Worm (Caenorhabditis elegans) whole organism, mixed stage, embryonic: Measurements from ENCODE around the gene del-5.

Experiments
- M03D4.4 ChIP-seq: sonication (generic microtip); optimal IDR thresholded peaks from 2 replicates; lab custom pipeline; 2017; ENCODE audit warnings: mild to moderate bottlenecking, missing genetic modification characterization, missing compliant biosample characterization
- ceh-83 ChIP-seq: fragments of 200-800 bp; sonication (Bioruptor generic); optimal IDR thresholded peaks from 2 replicates; lab custom pipeline; 2018; ENCODE audit warnings: mild to moderate bottlenecking, missing genetic modification characterization, missing compliant biosample characterization
- ces-1 ChIP-seq: fragments of 150-350 bp; optimal IDR thresholded peaks from 2 replicates; lab custom pipeline; 2014; ENCODE audit warnings: missing biosample characterization, missing genetic modification reagents, missing genetic modification characterization
- cnd-1 ChIP-seq: fragments of 200-800 bp; sonication (Bioruptor generic); optimal IDR thresholded peaks from 2 replicates; lab custom pipeline; 2018; ENCODE audit warnings: mild to moderate bottlenecking, missing genetic modification characterization, missing compliant biosample characterization
- elt-1 ChIP-seq: sonication (generic microtip); optimal IDR thresholded peaks from 2 replicates; lab custom pipeline; 2017; ENCODE audit warnings: missing genetic modification characterization, mild to moderate bottlenecking, missing compliant biosample characterization, antibody characterized with exemption, moderate library complexity, borderline replicate concordance; ENCODE audit not compliant: insufficient read depth
- elt-3 ChIP-seq: fragments of 150-350 bp; optimal IDR thresholded peaks from 2 replicates; lab custom pipeline; 2014; ENCODE audit warnings: missing biosample characterization, missing genetic modification characterization
- flh-1 ChIP-seq: fragments of 200-800 bp; sonication (Bioruptor generic); optimal IDR thresholded peaks from 2 replicates; lab custom pipeline; 2018; ENCODE audit warnings: mild to moderate bottlenecking, missing genetic modification characterization, moderate library complexity, missing compliant biosample characterization
- ham-2 ChIP-seq: fragments of 200-800 bp; sonication (Bioruptor generic); optimal IDR thresholded peaks from 2 replicates; lab custom pipeline; 2018; ENCODE audit warnings: mild to moderate bottlenecking, missing genetic modification characterization, missing compliant biosample characterization
- hlh-1 ChIP-seq: fragments of 150-350 bp; optimal IDR thresholded peaks from 2 replicates; lab custom pipeline; 2014; ENCODE audit warnings: missing biosample characterization, missing genetic modification reagents, missing genetic modification characterization
- lin-13 ChIP-seq: fragments of 150-350 bp; optimal IDR thresholded peaks from 2 replicates; lab custom pipeline; 2014; ENCODE audit warnings: missing biosample characterization, missing genetic modification characterization
- lin-32 ChIP-seq: fragments of 200-800 bp; sonication (Bioruptor generic); optimal IDR thresholded peaks from 2 replicates; lab custom pipeline; 2018; ENCODE audit warnings: mild to moderate bottlenecking, missing genetic modification characterization, missing compliant biosample characterization
- lsy-2 ChIP-seq: fragments of 150-350 bp; optimal IDR thresholded peaks from 2 replicates; lab custom pipeline; 2014; ENCODE audit warnings: missing biosample characterization, missing genetic modification characterization
- mab-5 ChIP-seq: fragments of 150-350 bp; optimal IDR thresholded peaks from 2 replicates; lab custom pipeline; 2014; ENCODE audit warnings: missing biosample characterization, missing genetic modification characterization
- mep-1 ChIP-seq: fragments of 150-350 bp; optimal IDR thresholded peaks from 2 replicates; lab custom pipeline; 2017; ENCODE audit warnings: missing biosample characterization, missing genetic modification reagents, missing genetic modification characterization, inconsistent platforms
- mls-2 ChIP-seq: sonication (generic microtip); optimal IDR thresholded peaks from 2 replicates; lab custom pipeline; 2016; ENCODE audit warnings: mild to moderate bottlenecking, missing genetic modification characterization, moderate library complexity, missing compliant biosample characterization
- nhr-12 ChIP-seq: fragments of 150-350 bp; optimal IDR thresholded peaks from 2 replicates; lab custom pipeline; 2014; ENCODE audit warnings: missing biosample characterization, missing genetic modification characterization
- nhr-2 ChIP-seq: fragments of 150-350 bp; optimal IDR thresholded peaks from 2 replicates; lab custom pipeline; 2014; ENCODE audit warnings: missing biosample characterization, missing genetic modification characterization
- nhr-237 ChIP-seq: fragments of 150-350 bp; optimal IDR thresholded peaks from 2 replicates; lab custom pipeline; 2014; ENCODE audit warnings: missing biosample characterization, missing genetic modification characterization
- nhr-28 ChIP-seq: fragments of 150-350 bp; optimal IDR thresholded peaks from 2 replicates; lab custom pipeline; 2014; ENCODE audit warnings: missing biosample characterization, missing genetic modification characterization
- nhr-76 ChIP-seq: sonication (generic microtip); optimal IDR thresholded peaks from 2 replicates; lab custom pipeline; 2017; ENCODE audit warnings: missing biosample characterization, missing genetic modification characterization
- sem-2 ChIP-seq: fragments of 200-800 bp; sonication (Bioruptor generic); optimal IDR thresholded peaks from 2 replicates; lab custom pipeline; 2018; ENCODE audit warnings: mild to moderate bottlenecking, missing genetic modification characterization, missing compliant biosample characterization
- snpc-4 ChIP-seq: fragments of 150-350 bp; optimal IDR thresholded peaks from 2 replicates; lab custom pipeline; 2014; ENCODE audit warnings: missing biosample characterization, missing genetic modification characterization
- sptf-1 ChIP-seq: sonication (generic microtip); optimal IDR thresholded peaks from 2 replicates; lab custom pipeline; 2017; ENCODE audit warnings: mild to moderate bottlenecking, missing genetic modification characterization, moderate library complexity, missing compliant biosample characterization
- tbx-8 ChIP-seq: fragments of 200-800 bp; sonication (Bioruptor generic); optimal IDR thresholded peaks from 2 replicates; lab custom pipeline; 2018; ENCODE audit warnings: mild to moderate bottlenecking, missing genetic modification characterization, moderate library complexity, missing compliant biosample characterization
- unc-120 ChIP-seq: sonication (generic microtip); optimal IDR thresholded peaks from 2 replicates; lab custom pipeline; 2017; ENCODE audit warnings: missing genetic modification characterization, missing compliant biosample characterization; ENCODE audit not compliant: poor library complexity, severe bottlenecking
- unc-39 ChIP-seq: fragments of 150-350 bp; optimal IDR thresholded peaks from 2 replicates; lab custom pipeline; 2014; ENCODE audit warnings: missing biosample characterization, missing genetic modification characterization
- unc-62 ChIP-seq: fragments of 150-350 bp; optimal IDR thresholded peaks from 2 replicates; lab custom pipeline; 2014; ENCODE audit warnings: missing biosample characterization, missing genetic modification reagents, missing genetic modification characterization
- zip-8 ChIP-seq: fragments of 150-350 bp; optimal IDR thresholded peaks from 2 replicates; lab custom pipeline; 2014; ENCODE audit warnings: missing biosample characterization, missing genetic modification characterization

The del-5 gene

ce11 chrX:11008954-11009353, 973 bp upstream of the del-5 start, which contains the start of gene ttr-31:
ttr-31 (minus strand) TSS chrX:11009054.
- TF ChIP-seq mep-1 (tag; lab: Kevin White, UChicago) (no peak), M03D4.4 (tag; lab: Kevin White, UChicago) (no peak), nhr-237 (no peak), flh-1 (GFP tag; lab: Kevin White, UChicago) (no peak), mls-2 (tag; lab: Kevin White, UChicago) (no peak), lin-32 (GFP tag; lab: Kevin White, UChicago) (no peak), lin-13 (tag; lab: Kevin White, UChicago) (no peak), unc-62 (GFP tag; lab: Kevin White, UChicago) (no peak), ceh-83 (no peak), ces-1 (GFP tag; lab: Kevin White, UChicago) (no peak), hlh-1 (tag; lab: Kevin White, UChicago) (no peak), ham-2 (GFP tag; lab: Kevin White, UChicago) (no peak), nhr-2 (no peak)

- TF ChIP-seq nhr-12 (tag; lab: Kevin White, UChicago) = no peak
- TF ChIP-seq lsy-2 (tag; lab: Kevin White, UChicago) = no peak
- TF ChIP-seq sem-2 (GFP tag; lab: Kevin White, UChicago) = no peak
- TF ChIP-seq, all 35 proteins: peak for 0
Observed at ce11 chrX:11007393-11007792, 588 bp downstream of the del-5 start.

ce11 chrX:11003701-11004100, 4.3 kb downstream of the del-5 start:
- no peak for TF ChIP-seq mls-2 (tag; lab: Kevin White, UChicago)
- peak; percentile 69 for TF ChIP-seq ham-2 (GFP tag; lab: Kevin White, UChicago)
- no peak for TF ChIP-seq nhr-28 (tag; lab: Kevin White, UChicago)
- TF ChIP-seq flh-1 (GFP tag; lab: Kevin White, UChicago) = no peak

- TF ChIP-seq nhr-2 (no peak), sem-2 (GFP tag; lab: Kevin White, UChicago) (no peak), cnd-1 (tag; lab: Kevin White, UChicago) (no peak)
Observed at ce11 chrX:11001750-11002149, 6.2 kb downstream of the del-5 start, which contains the start of gene col-177. col-177 (minus strand) TSS chrX:11001850.

ce11 chrX:10999176-10999575, 8.8 kb downstream of the del-5 start, which contains the start of gene F59F3.6:
F59F3.6 (minus strand) TSS chrX:10999276.
- TF ChIP-seq snpc-4 (tag; lab: Kevin White, UChicago) = no peak
- TF ChIP-seq mab-5 (tag; lab: Kevin White, UChicago) = no peak
- TF ChIP-seq zip-8 (tag; lab: Kevin White, UChicago) = no peak
- TF ChIP-seq lsy-2 (tag; lab: Kevin White, UChicago) = no peak
- TF ChIP-seq flh-1 (GFP tag; lab: Kevin White, UChicago) = no peak
- TF ChIP-seq ces-1 (GFP tag; lab: Kevin White, UChicago) = no peak
- TF ChIP-seq nhr-2 = no peak
- TF ChIP-seq sem-2 (GFP tag; lab: Kevin White, UChicago) = no peak
- TF ChIP-seq mep-1 (tag; lab: Kevin White, UChicago) = no peak
- TF ChIP-seq nhr-76 (tag; lab: Kevin White, UChicago) = no peak
- no peak for TF ChIP-seq unc-39 (tag; lab: Kevin White, UChicago)
- no peak for TF ChIP-seq nhr-28 (tag; lab: Kevin White, UChicago)

ce11 chrX:10992177-10992576, 15.8 kb downstream of the del-5 start, which contains the start of gene ver-3:
ver-3 (plus strand) TSS chrX:10992477.
- TF ChIP-seq unc-62 (GFP tag; lab: Kevin White, UChicago) (no peak), mep-1 (tag; lab: Kevin White, UChicago) (no peak), sptf-1 (no peak), unc-120 (tag; lab: Kevin White, UChicago) (no peak), elt-1 (no peak), nhr-76 (tag; lab: Kevin White, UChicago) (no peak), nhr-28 (tag; lab: Kevin White, UChicago) (no peak), elt-3 (tag; lab: Kevin White, UChicago) (no peak), snpc-4 (tag; lab: Kevin White, UChicago) (no peak), lin-32 (GFP tag; lab: Kevin White, UChicago) (no peak), ceh-83 (no peak), tbx-8 (no peak), nhr-12 (tag; lab: Kevin White, UChicago) (no peak), ham-2 (GFP tag; lab: Kevin White, UChicago) (no peak)
